Fruit fly (Drosophila melanogaster) whole organism, embryonic: ENCODE measurements around the gene CG10510.

Source experiments
- Aef1 ChIP-seq: fragments of 200-800 bp; sonication (Bioruptor generic); IDR thresholded peaks from 3 replicates; pipeline ENCODE4 v1.3.6; 2022; ENCODE audit warnings: missing biosample characterization, missing genetic modification characterization
- B-H1 ChIP-seq: fragments of 200-800 bp; sonication (Bioruptor generic); IDR thresholded peaks from 3 replicates; pipeline ENCODE4 v1.3.6; 2022; ENCODE audit warnings: missing biosample characterization, missing genetic modification characterization
- CG10543 ChIP-seq: fragments of 200-800 bp; sonication (Bioruptor generic); optimal IDR thresholded peaks from 3 replicates; lab custom pipeline; 2017; ENCODE audit warnings: missing biosample characterization, mild to moderate bottlenecking, missing genetic modification characterization, moderate library complexity
- CG10565 ChIP-seq: fragments of 200-800 bp; sonication (Bioruptor generic); optimal IDR thresholded peaks from 3 replicates; lab custom pipeline; 2016; ENCODE audit warnings: missing biosample characterization, mild to moderate bottlenecking, missing genetic modification characterization
- CG12391 ChIP-seq: fragments of 200-800 bp; sonication (Bioruptor generic); optimal IDR thresholded peaks from 3 replicates; lab custom pipeline; 2018; ENCODE audit warnings: missing biosample characterization, mild to moderate bottlenecking, missing genetic modification characterization, moderate library complexity
- CG13123 ChIP-seq: fragments of 200-800 bp; sonication (Bioruptor generic); optimal IDR thresholded peaks from 2 replicates; lab custom pipeline; 2016; ENCODE audit warnings: missing biosample characterization, missing genetic modification characterization
- CG14050 ChIP-seq: fragments of 200-800 bp; sonication (Bioruptor generic); IDR thresholded peaks from 3 replicates; pipeline ENCODE4 v1.3.6; 2022; ENCODE audit warnings: missing biosample characterization, missing genetic modification characterization
- CG16815 ChIP-seq: fragments of 200-800 bp; sonication (Bioruptor generic); optimal IDR thresholded peaks from 3 replicates; lab custom pipeline; 2017; ENCODE audit warnings: missing biosample characterization, mild to moderate bottlenecking, missing genetic modification characterization
- CG17186 ChIP-seq: fragments of 200-800 bp; sonication (Bioruptor generic); optimal IDR thresholded peaks from 3 replicates; lab custom pipeline; 2017; ENCODE audit warnings: missing biosample characterization, missing genetic modification reagents, missing genetic modification characterization
- CG17328 ChIP-seq: fragments of 200-800 bp; sonication (Bioruptor generic); IDR thresholded peaks from 2 replicates; pipeline ENCODE4 v1.3.6; 2022; ENCODE audit warnings: missing biosample characterization, missing genetic modification characterization
- CG17385 ChIP-seq: fragments of 200-800 bp; sonication (Bioruptor generic); optimal IDR thresholded peaks from 3 replicates; lab custom pipeline; 2018; ENCODE audit warnings: missing biosample characterization, mild to moderate bottlenecking, missing genetic modification characterization
- CG17912 ChIP-seq: fragments of 200-800 bp; sonication (Bioruptor generic); optimal IDR thresholded peaks from 2 replicates; lab custom pipeline; 2018; ENCODE audit warnings: missing biosample characterization, mild to moderate bottlenecking, missing genetic modification characterization
- CG18011 ChIP-seq: fragments of 200-800 bp; sonication (Bioruptor generic); optimal IDR thresholded peaks from 2 replicates; lab custom pipeline; 2017; ENCODE audit warnings: missing biosample characterization, missing genetic modification characterization, mild to moderate bottlenecking, moderate library complexity, missing genotype
- CG2678 ChIP-seq: fragments of 200-800 bp; sonication (Bioruptor generic); optimal IDR thresholded peaks from 3 replicates; lab custom pipeline; 2019; ENCODE audit warnings: missing biosample characterization, mild to moderate bottlenecking, missing genetic modification characterization, moderate library complexity
- CG2875 ChIP-seq: fragments of 200-800 bp; sonication (Bioruptor generic); optimal IDR thresholded peaks from 2 replicates; lab custom pipeline; 2017; ENCODE audit warnings: missing biosample characterization, mild to moderate bottlenecking, missing genetic modification characterization, missing genetic modification reagents
- CG3847 ChIP-seq: fragments of 200-800 bp; sonication (Bioruptor generic); IDR thresholded peaks from 2 replicates; pipeline ENCODE4 v1.3.6; 2022; ENCODE audit warnings: missing biosample characterization, missing genetic modification characterization
- CG4404 ChIP-seq: fragments of 200-800 bp; sonication (Bioruptor generic); IDR thresholded peaks from 2 replicates; pipeline ENCODE4 v1.3.6; 2022; ENCODE audit warnings: missing biosample characterization, missing genetic modification characterization
- CG6175 ChIP-seq: fragments of 200-800 bp; sonication (Bioruptor generic); IDR thresholded peaks from 3 replicates; pipeline ENCODE4 v1.3.6; 2022; ENCODE audit warnings: missing biosample characterization, missing genetic modification characterization
- CG6254 ChIP-seq: fragments of 200-800 bp; sonication (Bioruptor generic); optimal IDR thresholded peaks from 3 replicates; lab custom pipeline; 2017; ENCODE audit warnings: mild to moderate bottlenecking, missing biosample characterization, missing genetic modification reagents, missing genetic modification characterization
- CG6654 ChIP-seq: fragments of 200-800 bp; sonication (Bioruptor generic); optimal IDR thresholded peaks from 2 replicates; lab custom pipeline; 2017; ENCODE audit warnings: missing biosample characterization, mild to moderate bottlenecking, missing genetic modification characterization
- CG7928 ChIP-seq: fragments of 200-800 bp; sonication (Bioruptor generic); optimal IDR thresholded peaks from 2 replicates; lab custom pipeline; 2017; ENCODE audit warnings: missing biosample characterization, mild to moderate bottlenecking, missing genetic modification characterization
- CG8944 ChIP-seq: fragments of 200-800 bp; sonication (Bioruptor generic); optimal IDR thresholded peaks from 3 replicates; lab custom pipeline; 2016; ENCODE audit warnings: missing biosample characterization, missing genetic modification characterization
- CG9876 ChIP-seq: fragments of 200-800 bp; sonication (Bioruptor generic); optimal IDR thresholded peaks from 2 replicates; lab custom pipeline; 2016; ENCODE audit warnings: missing biosample characterization, missing genetic modification characterization
- Chrac-16 ChIP-seq: fragments of 200-800 bp; sonication (Bioruptor generic); optimal IDR thresholded peaks from 3 replicates; lab custom pipeline; 2016; ENCODE audit warnings: missing biosample characterization, missing genetic modification characterization
- Doc2 ChIP-seq: fragments of 200-800 bp; sonication (Bioruptor generic); IDR thresholded peaks from 2 replicates; pipeline ENCODE4 v1.3.6; 2022; ENCODE audit warnings: missing biosample characterization, missing genetic modification characterization
- Fer2 ChIP-seq: fragments of 200-800 bp; sonication (Bioruptor generic); optimal IDR thresholded peaks from 2 replicates; lab custom pipeline; 2018; ENCODE audit warnings: missing biosample characterization, mild to moderate bottlenecking, missing genetic modification characterization, moderate library complexity
- Lhr ChIP-seq: fragments of 200-800 bp; sonication (Bioruptor generic); optimal IDR thresholded peaks from 3 replicates; lab custom pipeline; 2017; ENCODE audit warnings: mild to moderate bottlenecking, missing biosample characterization, missing genetic modification reagents, missing genetic modification characterization
- MESR4 ChIP-seq: fragments of 200-800 bp; sonication (Bioruptor generic); optimal IDR thresholded peaks from 2 replicates; lab custom pipeline; 2018; ENCODE audit warnings: missing biosample characterization, mild to moderate bottlenecking, missing genetic modification characterization, moderate library complexity
- Meics ChIP-seq: fragments of 200-800 bp; sonication (Bioruptor generic); optimal IDR thresholded peaks from 2 replicates; lab custom pipeline; 2017; ENCODE audit warnings: missing biosample characterization, mild to moderate bottlenecking, missing genetic modification characterization
- Ravus ChIP-seq: fragments of 200-800 bp; sonication (Bioruptor generic); IDR thresholded peaks from 2 replicates; pipeline ENCODE4 v1.3.6; 2022; ENCODE audit warnings: missing biosample characterization, missing genetic modification characterization
- TFAM ChIP-seq: fragments of 200-800 bp; sonication (Bioruptor generic); optimal IDR thresholded peaks from 2 replicates; lab custom pipeline; 2017; ENCODE audit warnings: missing biosample characterization, missing genetic modification characterization, inconsistent platforms
- abd-A ChIP-seq: fragments of 200-800 bp; sonication (Bioruptor generic); optimal IDR thresholded peaks from 3 replicates; lab custom pipeline; 2019; ENCODE audit warnings: missing biosample characterization, mild to moderate bottlenecking, missing genetic modification characterization, moderate library complexity
- br ChIP-seq: fragments of >200 bp; optimal IDR thresholded peaks from 2 replicates; lab custom pipeline; 2017
- cad ChIP-seq: fragments of >200 bp; optimal IDR thresholded peaks from 2 replicates; lab custom pipeline; 2017; ENCODE audit warnings: missing biosample characterization, missing genetic modification characterization
- croc ChIP-seq: fragments of 200-800 bp; sonication (Bioruptor generic); conservative IDR thresholded peaks from 3 replicates; pipeline ENCODE4 v1.3.6; 2022; ENCODE audit warnings: missing biosample characterization, missing genetic modification characterization
- fru ChIP-seq: fragments of >200 bp; optimal IDR thresholded peaks from 2 replicates; lab custom pipeline; 2017
- ftz-f1 ChIP-seq: fragments of 200-800 bp; sonication (Bioruptor generic); optimal IDR thresholded peaks from 2 replicates; lab custom pipeline; 2016; ENCODE audit warnings: missing biosample characterization, missing genetic modification characterization
- fu2 ChIP-seq: fragments of 200-800 bp; sonication (Bioruptor generic); optimal IDR thresholded peaks from 2 replicates; lab custom pipeline; 2016; ENCODE audit warnings: missing biosample characterization, missing genetic modification characterization
- hb ChIP-seq: fragments of 200-800 bp; sonication (Bioruptor generic); IDR thresholded peaks from 3 replicates; pipeline ENCODE4 v1.3.6; 2022; ENCODE audit warnings: missing biosample characterization, missing genetic modification characterization; ENCODE audit not compliant: partially characterized antibody
- insv ChIP-seq, 2 experiments: fragments of 200-800 bp; sonication (Bioruptor generic); optimal IDR thresholded peaks; 3 replicates each; lab custom pipeline; 2016 to 2018; ENCODE audit warnings: missing biosample characterization in 2 of 2, missing genetic modification characterization in 2 of 2
- knrl ChIP-seq: fragments of 200-800 bp; sonication (Bioruptor generic); IDR thresholded peaks from 3 replicates; pipeline ENCODE4 v1.3.6; 2022; ENCODE audit warnings: missing biosample characterization, missing genetic modification characterization; ENCODE audit not compliant: partially characterized antibody
- luna ChIP-seq: fragments of 200-800 bp; sonication (Bioruptor generic); optimal IDR thresholded peaks from 2 replicates; lab custom pipeline; 2016; ENCODE audit warnings: missing biosample characterization, missing genetic modification characterization
- nau ChIP-seq: fragments of 200-800 bp; sonication (Bioruptor generic); optimal IDR thresholded peaks from 3 replicates; lab custom pipeline; 2017; ENCODE audit warnings: missing biosample characterization, mild to moderate bottlenecking, missing genetic modification characterization, missing genetic modification reagents
- otp ChIP-seq: fragments of 200-800 bp; sonication (Bioruptor generic); IDR thresholded peaks from 3 replicates; pipeline ENCODE4, ENCODE4 v1.3.6; 2022; ENCODE audit warnings: missing biosample characterization, missing genetic modification characterization
- pan ChIP-seq, 4 experiments: fragments of >200 bp in 3 of 4; fragments of 200-800 bp in 1 of 4; sonication (Bioruptor generic) in 1 of 4; optimal IDR thresholded peaks in 3 of 4; IDR thresholded peaks in 1 of 4; 2 replicates each; pipeline versions ENCODE4 v1.3.6 to Lab custom; 2017 to 2022; ENCODE audit warnings: missing biosample characterization in 2 of 4, missing genetic modification characterization in 2 of 4, mixed read lengths in 1 of 4
- pb ChIP-seq: fragments of 200-800 bp; sonication (Bioruptor generic); optimal IDR thresholded peaks from 3 replicates; lab custom pipeline; 2016; ENCODE audit warnings: missing biosample characterization, missing genetic modification characterization
- ranshi ChIP-seq: fragments of 200-800 bp; sonication (Bioruptor generic); IDR thresholded peaks from 2 replicates; pipeline ENCODE4 v1.3.6; 2022; ENCODE audit warnings: missing biosample characterization, missing genetic modification characterization
- sc ChIP-seq, 3 experiments: fragments of >200 bp in 2 of 3; fragments of 200-800 bp in 1 of 3; sonication (Bioruptor generic) in 1 of 3; optimal IDR thresholded peaks; 2 replicates in 2 of 3; 3 replicates in 1 of 3; lab custom pipeline; 2017; ENCODE audit warnings: mild to moderate bottlenecking in 1 of 3, missing biosample characterization in 1 of 3, missing genetic modification characterization in 1 of 3, missing genetic modification reagents in 1 of 3
- sens ChIP-seq: fragments of 200-800 bp; sonication (Bioruptor generic); peaks from one replicate; lab custom pipeline; 2016; ENCODE audit warnings: missing biosample characterization, missing genetic modification characterization
- sug ChIP-seq: fragments of 200-800 bp; optimal IDR thresholded peaks from 2 replicates; lab custom pipeline; 2019; ENCODE audit warnings: missing biosample characterization, mild to moderate bottlenecking, missing genetic modification characterization, moderate library complexity
- twi ChIP-seq: fragments of 200-800 bp; optimal IDR thresholded peaks from 2 replicates; lab custom pipeline; 2019; ENCODE audit warnings: missing biosample characterization, mild to moderate bottlenecking, missing genetic modification characterization, moderate library complexity

Gene CG10510

dm6 chr3L:21196563-21196962 lies 13.3 kb downstream of the CG10510 start, which contains the start of the genes Targ3 and park (continued):
- no peak for TF ChIP-seq CG7928 (GFP tag; lab: Kevin White, UChicago)
- peak; percentile 79 for TF ChIP-seq sens
- TF ChIP-seq abd-A (tag; lab: Kevin White, UChicago) = peak; percentile 4
- no peak for TF ChIP-seq CG2678 (tag; lab: Kevin White, UChicago)
- TF ChIP-seq CG18011 (GFP tag; lab: Kevin White, UChicago) = peak; percentile 2
- no peak for TF ChIP-seq ftz-f1 (GFP tag; lab: Kevin White, UChicago)
- no peak for TF ChIP-seq CG10565 (GFP tag; lab: Kevin White, UChicago)
- TF ChIP-seq hb (GFP tag; lab: Robert Waterston, UW) = no peak
- no peak for TF ChIP-seq CG12391 (tag; lab: Kevin White, UChicago)
- no peak for TF ChIP-seq Ravus (GFP tag; lab: Robert Waterston, UW)
- TF ChIP-seq CG17328 = no peak
- peak; percentile 21 for TF ChIP-seq fu2 (GFP tag; lab: Kevin White, UChicago)
- TF ChIP-seq luna = no peak
- no peak for TF ChIP-seq CG17912 (GFP tag; lab: Kevin White, UChicago)
- TF ChIP-seq CG3847 (GFP tag; lab: Robert Waterston, UW) = peak; percentile 65
- TF ChIP-seq TFAM (GFP tag; lab: Kevin White, UChicago) = no peak
- TF ChIP-seq CG6254 (GFP tag; lab: Kevin White, UChicago) = no peak
- TF ChIP-seq Chrac-16 (GFP tag; lab: Kevin White, UChicago) = no peak
- peak; percentile 7 for TF ChIP-seq sug (tag; lab: Kevin White, UChicago)
- TF ChIP-seq CG17385 (GFP tag; lab: Kevin White, UChicago) = peak; percentile 45
- TF ChIP-seq Aef1 (GFP tag; lab: Robert Waterston, UW) = no peak
- peak; percentile 49 for TF ChIP-seq MESR4 (GFP tag; lab: Kevin White, UChicago)
- no peak for TF ChIP-seq Doc2 (GFP tag; lab: Robert Waterston, UW)
- TF ChIP-seq cad = no peak
- TF ChIP-seq CG14050 = no peak
- no peak for TF ChIP-seq insv (GFP tag; optimal IDR thresholded peaks at IDR 0.05; lab: Kevin White, UChicago)
- TF ChIP-seq otp = 0 out of 3 replicates have a peak, but pooled peaks have one; percentile 9
- no peak for TF ChIP-seq CG6175 (GFP tag; lab: Robert Waterston, UW)
- no peak for TF ChIP-seq CG4404
- TF ChIP-seq Meics (GFP tag; lab: Kevin White, UChicago) = peak; percentile 7
- no peak for TF ChIP-seq ranshi (GFP tag; lab: Robert Waterston, UW)
- TF ChIP-seq CG9876 (GFP tag; lab: Kevin White, UChicago) = no peak
- TF ChIP-seq CG2875 (GFP tag; lab: Kevin White, UChicago) = no peak
- TF ChIP-seq br (lab: Kevin White, UChicago) = no peak
- TF ChIP-seq B-H1 = no peak
- TF ChIP-seq Lhr (GFP tag; lab: Kevin White, UChicago) = no peak
- TF ChIP-seq pan (optimal IDR thresholded peaks at IDR 0.05; lab: Kevin White, UChicago) = no peak
- TF ChIP-seq pan (GFP tag; optimal IDR thresholded peaks at IDR 0.05 in 1 of 2, IDR thresholded peaks at IDR 0.05 in 1 of 2) = peak in 1 of 2 experiments; percentile 22
- TF ChIP-seq CG17186 (GFP tag; lab: Kevin White, UChicago) = peak; percentile 76
- TF ChIP-seq croc (GFP tag; lab: Robert Waterston, UW) = no peak
- TF ChIP-seq CG13123 = peak; percentile 10
- no peak for TF ChIP-seq Fer2 (tag; lab: Kevin White, UChicago)
- no peak for TF ChIP-seq sc (optimal IDR thresholded peaks at IDR 0.05; lab: Kevin White, UChicago)
- no peak for TF ChIP-seq sc (GFP tag; optimal IDR thresholded peaks at IDR 0.05; lab: Kevin White, UChicago)
- peak; percentile 22 for TF ChIP-seq CG10543
- no peak for TF ChIP-seq CG16815 (GFP tag; lab: Kevin White, UChicago)
- no peak for TF ChIP-seq CG6654 (GFP tag; lab: Kevin White, UChicago)
- no peak for TF ChIP-seq knrl (GFP tag; lab: Robert Waterston, UW)
- TF ChIP-seq fru (lab: Kevin White, UChicago) = no peak
- TF ChIP-seq twi (tag; lab: Kevin White, UChicago) = no peak
- TF ChIP-seq pb (GFP tag; lab: Kevin White, UChicago) = no peak
- no peak for TF ChIP-seq nau (GFP tag; lab: Kevin White, UChicago)
- TF ChIP-seq CG8944 (GFP tag; lab: Kevin White, UChicago) = no peak
